Worm (Caenorhabditis elegans): Measurements from ENCODE around the gene tag-131.

The tag-131 gene

ce11 chrIII:4269220-4269935 lies 48.1 kb upstream of the tag-131 start, which contains the start of the genes sftb-1 and R10E4.1 (continued):
- TF ChIP-seq isw-1 (GFP tag; IDR thresholded peaks at IDR 0.05) (peak; percentile 55), rnt-1 (tag; optimal IDR thresholded peaks at IDR 0.05) (peak; percentile 85), nhr-28 (tag; optimal IDR thresholded peaks at IDR 0.05) (no peak), ztf-11 (tag; optimal IDR thresholded peaks at IDR 0.05) (peak in 1 of 2 experiments; percentile 62), fkh-10 (GFP tag; optimal IDR thresholded peaks at IDR 0.05) (peak; percentile 13), ama-1 (optimal IDR thresholded peaks at IDR 0.05) (no peak), nhr-12 (tag; optimal IDR thresholded peaks at IDR 0.05) (no peak)

- TF ChIP-seq skn-1 (tag; optimal IDR thresholded peaks at IDR 0.05) (no peak), egl-13 (tag; optimal IDR thresholded peaks at IDR 0.05) (no peak), nhr-237 (tag; optimal IDR thresholded peaks at IDR 0.05) (no peak), C34B4.2 (tag; optimal IDR thresholded peaks at IDR 0.05) (no peak), egl-27 (tag; optimal IDR thresholded peaks at IDR 0.05) (no peak), dsc-1 (tag; optimal IDR thresholded peaks at IDR 0.05) (no peak), efl-1 (optimal IDR thresholded peaks at IDR 0.05) (no peak), efl-1 (GFP tag; optimal IDR thresholded peaks at IDR 0.05 in 1 of 2) (no peak), fkh-4 (tag; optimal IDR thresholded peaks at IDR 0.05; ENCODE audit: borderline replicate concordance) (no peak), hpl-2 (GFP tag; optimal IDR thresholded peaks at IDR 0.05) (no peak), ceh-63 (GFP tag; optimal IDR thresholded peaks at IDR 0.05) (no peak), hlh-4 (tag; optimal IDR thresholded peaks at IDR 0.05) (no peak), pax-3 (tag; optimal IDR thresholded peaks at IDR 0.05) (no peak), ceh-90 (tag; optimal IDR thresholded peaks at IDR 0.05) (no peak), mep-1 (tag; optimal IDR thresholded peaks at IDR 0.05) (no peak), snpc-4 (tag; optimal IDR thresholded peaks at IDR 0.05) (no peak), dpl-1 (GFP tag; optimal IDR thresholded peaks at IDR 0.05) (no peak), lin-13 (GFP tag; optimal IDR thresholded peaks at IDR 0.05) (no peak), efl-3 (GFP tag; optimal IDR thresholded peaks at IDR 0.05) (no peak), nhr-76 (tag; optimal IDR thresholded peaks at IDR 0.05) (no peak), ztf-4 (tag; optimal IDR thresholded peaks at IDR 0.05) (no peak)
Observed at ce11 chrIII:4271059-4271458, 46.4 kb upstream of the tag-131 start.

- TF ChIP-seq elt-3 (tag; optimal IDR thresholded peaks at IDR 0.05), result no peak
- no peak for TF ChIP-seq egl-27 (tag; optimal IDR thresholded peaks at IDR 0.05)
- TF ChIP-seq ceh-90 (tag; optimal IDR thresholded peaks at IDR 0.05), result no peak
- no peak for TF ChIP-seq nhr-76 (tag; optimal IDR thresholded peaks at IDR 0.05)
- no peak for TF ChIP-seq ceh-82 (tag; optimal IDR thresholded peaks at IDR 0.05)
- no peak for TF ChIP-seq ets-5 (GFP tag; IDR thresholded peaks at IDR 0.05)
- no peak for TF ChIP-seq unc-62 (GFP tag; optimal IDR thresholded peaks at IDR 0.05)
- TF ChIP-seq nhr-12 (tag; optimal IDR thresholded peaks at IDR 0.05), result no peak
- no peak for TF ChIP-seq nhr-20 (tag; optimal IDR thresholded peaks at IDR 0.05)
- TF ChIP-seq blmp-1 (tag; optimal IDR thresholded peaks at IDR 0.05), result no peak
- no peak for TF ChIP-seq zag-1 (tag; optimal IDR thresholded peaks at IDR 0.05)
- no peak for TF ChIP-seq unc-130 (tag; optimal IDR thresholded peaks at IDR 0.05)
- TF ChIP-seq aly-2 (tag; optimal IDR thresholded peaks at IDR 0.05), result no peak
- TF ChIP-seq pag-3 (tag; optimal IDR thresholded peaks at IDR 0.05; ENCODE audit: borderline replicate concordance, insufficient read depth), result no peak
- TF ChIP-seq vab-15 (tag; optimal IDR thresholded peaks at IDR 0.05), result no peak
- no peak for TF ChIP-seq C34B4.2 (tag; optimal IDR thresholded peaks at IDR 0.05)
- no peak for TF ChIP-seq tlp-1 (tag; optimal IDR thresholded peaks at IDR 0.05)
Observed at ce11 chrIII:4272864-4273263, 44.6 kb upstream of the tag-131 start.
